Fruit fly (Drosophila melanogaster): ENCODE measurements around the gene Hsc20.
A peak's percentile ranks its signal among the peaks of the same experiment; 100 is the strongest.

Hsc20 gene

DNA sequence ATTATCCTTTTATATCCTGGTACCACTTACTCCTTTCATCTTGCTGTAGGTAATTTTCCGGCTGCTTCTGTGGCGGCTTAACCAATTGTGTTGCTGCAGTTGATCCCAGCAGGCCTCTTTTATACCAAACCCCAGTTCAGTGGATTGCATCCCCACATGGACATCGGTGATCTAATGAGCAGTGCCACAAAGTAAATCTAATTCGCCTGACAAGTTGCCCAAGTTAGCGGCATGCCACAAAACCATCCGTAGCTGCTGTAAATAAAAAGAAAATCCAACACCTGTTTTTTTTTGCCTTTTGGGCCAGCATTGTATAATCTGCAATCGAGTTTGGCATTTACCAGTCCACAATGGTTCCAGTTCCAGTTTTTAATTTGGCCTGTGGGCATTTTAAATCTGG, 46.2 kb downstream of the Hsc20 start, which contains the start of gene CG13050:
CG13050 (minus strand) TSS at position 101 of the 400 bp plus-strand sequence.
- TF ChIP-seq fru (GFP tag; optimal IDR thresholded peaks at IDR 0.05) = no peak
- no peak for TF ChIP-seq sage (GFP tag; optimal IDR thresholded peaks at IDR 0.05)
- TF ChIP-seq dsf (GFP tag; optimal IDR thresholded peaks at IDR 0.05; ENCODE audit: borderline replicate concordance) = no peak
- no peak for TF ChIP-seq brk (GFP tag; optimal IDR thresholded peaks at IDR 0.05)
- TF ChIP-seq GATAd (GFP tag; optimal IDR thresholded peaks at IDR 0.05) = no peak
- no peak for TF ChIP-seq CG32264 (GFP tag; optimal IDR thresholded peaks at IDR 0.05)
- TF ChIP-seq OdsH (GFP tag; optimal IDR thresholded peaks at IDR 0.05) = no peak
- no peak for TF ChIP-seq ey (GFP tag; optimal IDR thresholded peaks at IDR 0.05)
- TF ChIP-seq dmrt93B (GFP tag; optimal IDR thresholded peaks at IDR 0.05) = no peak
- no peak for TF ChIP-seq CG9705 (GFP tag; optimal IDR thresholded peaks at IDR 0.05)
- no peak for TF ChIP-seq Hr83 (GFP tag; optimal IDR thresholded peaks at IDR 0.05; ENCODE audit: poor library complexity, severe bottlenecking)
- TF ChIP-seq Abd-B (GFP tag; optimal IDR thresholded peaks at IDR 0.05) = no peak
- no peak for TF ChIP-seq Hr78 (GFP tag; optimal IDR thresholded peaks at IDR 0.05)
- TF ChIP-seq br (GFP tag; optimal IDR thresholded peaks at IDR 0.05) = no peak
- no peak for TF ChIP-seq h (GFP tag; optimal IDR thresholded peaks at IDR 0.05)

DNA sequence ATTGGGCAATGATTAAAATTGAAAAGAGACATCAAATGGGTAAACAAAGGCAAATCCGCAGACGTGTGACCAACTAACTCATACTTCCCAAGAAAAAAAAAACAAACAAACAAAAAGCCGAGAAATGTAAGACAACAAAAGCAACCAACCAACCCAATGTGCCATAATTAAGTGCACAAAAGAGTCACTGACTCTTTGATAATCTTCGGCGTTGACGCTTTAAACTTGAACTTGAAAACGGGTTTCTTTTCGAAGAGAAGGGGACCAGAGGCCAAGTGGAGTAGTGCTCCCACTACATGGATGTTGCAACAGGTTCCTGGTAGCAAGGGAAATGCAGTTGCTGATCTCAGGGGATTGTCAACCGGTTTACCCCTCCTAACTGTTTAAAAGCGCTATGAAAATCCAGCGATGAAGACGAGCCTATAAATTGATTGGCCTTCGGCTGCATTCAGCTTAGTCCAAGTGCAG, 47.1 kb downstream of the Hsc20 start, which contains the start of gene CG13064:
CG13064 (plus strand) TSS at position 418 of the 468 bp plus-strand sequence.
- TF ChIP-seq Vsx2 (GFP tag; optimal IDR thresholded peaks at IDR 0.05; ENCODE audit: partially characterized antibody) (peak; percentile 70), GATAd (GFP tag; optimal IDR thresholded peaks at IDR 0.05) (no peak)

DNA sequence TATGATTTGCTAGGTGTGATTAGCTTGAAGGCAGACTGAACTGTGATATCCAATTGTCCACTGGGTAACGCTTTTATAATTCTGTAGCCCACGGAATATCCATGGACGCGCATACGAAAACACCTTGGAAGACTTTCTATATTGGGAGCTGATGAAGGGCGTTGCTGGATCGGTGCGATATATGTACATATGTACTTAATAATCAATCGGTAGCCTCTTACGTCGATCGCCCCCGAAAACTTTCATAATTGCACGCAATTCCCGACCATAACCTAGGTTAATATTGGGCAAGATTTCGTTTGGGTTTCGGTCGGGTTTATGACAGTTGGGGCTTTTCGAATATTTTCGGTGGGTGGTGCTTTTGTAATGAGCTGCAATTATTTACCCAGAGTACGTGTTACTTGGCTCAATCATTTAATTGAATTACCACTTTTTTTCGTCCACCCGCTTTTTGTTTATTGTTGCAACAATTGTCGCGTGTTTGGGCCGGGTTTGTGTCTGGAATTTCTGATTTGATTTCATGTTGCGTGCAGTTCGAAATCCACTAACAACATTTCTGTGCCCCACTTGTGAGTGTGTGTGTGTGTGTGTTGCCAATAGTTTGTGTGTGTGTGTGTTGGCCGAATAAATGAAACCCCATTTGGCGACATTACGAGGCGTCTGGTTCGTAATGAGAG, 49.1 kb downstream of the Hsc20 start, which contains the start of gene CG13049:
CG13049 (minus strand) TSS at position 51 of the 677 bp plus-strand sequence.
- TF ChIP-seq Vsx2 (GFP tag; optimal IDR thresholded peaks at IDR 0.05; ENCODE audit: partially characterized antibody) (no peak), Hnf4 (GFP tag; optimal IDR thresholded peaks at IDR 0.05) (no peak), Mio (GFP tag; optimal IDR thresholded peaks at IDR 0.05) (no peak), woc (GFP tag; optimal IDR thresholded peaks at IDR 0.05) (no peak), tai (GFP tag; optimal IDR thresholded peaks at IDR 0.05) (no peak), Dfd (GFP tag; optimal IDR thresholded peaks at IDR 0.05) (peak; percentile 80), GATAd (GFP tag; optimal IDR thresholded peaks at IDR 0.05) (no peak), ey (GFP tag; optimal IDR thresholded peaks at IDR 0.05) (no peak)
